Worm (Caenorhabditis elegans): ENCODE results near the gene K11H3.8.

K11H3.8 gene

DNA sequence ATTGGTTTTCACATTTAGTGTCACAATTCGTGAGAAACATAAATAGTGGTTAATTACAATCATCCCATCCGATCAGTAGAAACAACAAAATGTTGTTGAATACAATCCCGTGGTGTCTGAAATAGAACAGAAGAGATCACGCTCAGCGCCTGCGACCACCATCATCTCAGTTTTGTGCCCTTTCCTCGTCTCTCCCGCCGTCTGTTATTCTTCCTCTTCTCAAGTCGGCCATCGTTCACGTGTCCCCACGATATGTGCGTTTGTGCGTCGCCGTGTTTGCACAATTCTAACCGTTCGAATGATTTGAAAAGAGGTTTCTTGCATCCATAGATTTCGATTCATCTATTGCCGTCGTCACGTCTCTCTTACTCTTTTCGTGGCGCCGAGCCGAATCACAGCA is 16.2 kb upstream of the K11H3.8 start, which contains the start of gene panl-3 (continued):
- TF ChIP-seq nhr-11 (tag; optimal IDR thresholded peaks at IDR 0.05) (no peak), fos-1 (tag; optimal IDR thresholded peaks at IDR 0.05) (no peak), grh-1 (GFP tag; IDR thresholded peaks at IDR 0.05) (no peak), swsn-7 (tag; optimal IDR thresholded peaks at IDR 0.05) (peak; percentile 70), zag-1 (tag; optimal IDR thresholded peaks at IDR 0.05) (no peak), zip-4 (GFP tag; optimal IDR thresholded peaks at IDR 0.05) (no peak), lin-39 (tag; optimal IDR thresholded peaks at IDR 0.05) (no peak), efl-3 (GFP tag; optimal IDR thresholded peaks at IDR 0.05) (no peak), ceh-88 (GFP tag; IDR thresholded peaks at IDR 0.05) (no peak), elt-2 (tag; optimal IDR thresholded peaks at IDR 0.05) (peak; percentile 10), lir-3 (tag; optimal IDR thresholded peaks at IDR 0.05; ENCODE audit: poor library complexity) (no peak), sup-37 (GFP tag; optimal IDR thresholded peaks at IDR 0.05) (no peak), lsy-2 (tag; optimal IDR thresholded peaks at IDR 0.05) (peak; percentile 73 to 80), nhr-76 (tag; optimal IDR thresholded peaks at IDR 0.05) (no peak), fkh-4 (tag; optimal IDR thresholded peaks at IDR 0.05; ENCODE audit: borderline replicate concordance) (no peak), tlp-1 (tag; optimal IDR thresholded peaks at IDR 0.05) (no peak), isw-1 (GFP tag; IDR thresholded peaks at IDR 0.05) (no peak), nhr-85 (tag) (peak; percentile 68), snpc-4 (tag; optimal IDR thresholded peaks at IDR 0.05) (peak; percentile 18), nhr-90 (tag; optimal IDR thresholded peaks at IDR 0.05; ENCODE audit: poor library complexity) (peak; percentile 61), irx-1 (tag; optimal IDR thresholded peaks at IDR 0.05) (no peak), fkh-8 (tag; optimal IDR thresholded peaks at IDR 0.05) (peak; percentile 65), unc-130 (tag; optimal IDR thresholded peaks at IDR 0.05) (peak; percentile 94), nhr-19 (GFP tag; conservative IDR thresholded peaks at IDR 0.05) (peak; percentile 55), nhr-12 (tag; optimal IDR thresholded peaks at IDR 0.05) (no peak), elt-3 (tag; optimal IDR thresholded peaks at IDR 0.05) (peak in 2 of 6 experiments; percentile 30 to 48), lin-15B (tag; optimal IDR thresholded peaks at IDR 0.05) (no peak), mef-2 (tag; optimal IDR thresholded peaks at IDR 0.05) (no peak), mab-9 (GFP tag; IDR thresholded peaks at IDR 0.05) (peak; percentile 73), fkh-10 (GFP tag; optimal IDR thresholded peaks at IDR 0.05) (no peak), ztf-4 (tag; optimal IDR thresholded peaks at IDR 0.05) (peak; percentile 51), hpl-2 (GFP tag; optimal IDR thresholded peaks at IDR 0.05) (no peak), pqm-1 (tag; optimal IDR thresholded peaks at IDR 0.05) (no peak), F16B12.6 (tag; optimal IDR thresholded peaks at IDR 0.05) (peak; percentile 98), C04F5.9 (tag; optimal IDR thresholded peaks at IDR 0.05) (no peak), skn-1 (tag; optimal IDR thresholded peaks at IDR 0.05) (peak; percentile 30), xbp-1 (tag; optimal IDR thresholded peaks at IDR 0.05) (peak; percentile 69), ets-5 (GFP tag; IDR thresholded peaks at IDR 0.05) (no peak), aha-1 (tag; optimal IDR thresholded peaks at IDR 0.05) (no peak), egl-13 (tag; optimal IDR thresholded peaks at IDR 0.05) (no peak), jun-1 (tag; optimal IDR thresholded peaks at IDR 0.05) (no peak), ama-1 (optimal IDR thresholded peaks at IDR 0.05) (no peak), dsc-1 (tag; optimal IDR thresholded peaks at IDR 0.05) (peak; percentile 28), ceh-63 (GFP tag; optimal IDR thresholded peaks at IDR 0.05) (no peak), nhr-47 (tag; optimal IDR thresholded peaks at IDR 0.05) (peak; percentile 69), ceh-90 (tag; optimal IDR thresholded peaks at IDR 0.05) (no peak), lin-13 (GFP tag; optimal IDR thresholded peaks at IDR 0.05) (peak; percentile 39), tbx-2 (tag; optimal IDR thresholded peaks at IDR 0.05) (peak; percentile 86), mdl-1 (tag; optimal IDR thresholded peaks at IDR 0.05) (peak in 1 of 2 experiments; percentile 95), sptf-1 (tag; optimal IDR thresholded peaks at IDR 0.05) (no peak), alr-1 (tag; optimal IDR thresholded peaks at IDR 0.05; ENCODE audit: borderline replicate concordance) (no peak), ceh-82 (tag; optimal IDR thresholded peaks at IDR 0.05) (peak; percentile 10 to 57 (median 38)), unc-86 (tag; optimal IDR thresholded peaks at IDR 0.05) (peak; percentile 35), nhr-77 (tag; optimal IDR thresholded peaks at IDR 0.05) (no peak), dpl-1 (GFP tag; optimal IDR thresholded peaks at IDR 0.05) (peak; percentile 54 to 78 (median 65))
